Worm (Caenorhabditis elegans) whole organism, mixed stage, embryonic: ENCODE results near the gene Y70G10A.3.

ENCODE experiments used
- lsy-2 ChIP-seq: fragments of 150-350 bp; optimal IDR thresholded peaks from 2 replicates; lab custom pipeline; 2014; ENCODE audit warnings: missing biosample characterization, missing genetic modification characterization
- unc-62 ChIP-seq: fragments of 150-350 bp; optimal IDR thresholded peaks from 2 replicates; lab custom pipeline; 2014; ENCODE audit warnings: missing biosample characterization, missing genetic modification reagents, missing genetic modification characterization
- zip-8 ChIP-seq: fragments of 150-350 bp; optimal IDR thresholded peaks from 2 replicates; lab custom pipeline; 2014; ENCODE audit warnings: missing biosample characterization, missing genetic modification characterization
- ztf-11 ChIP-seq: fragments of 150-350 bp; optimal IDR thresholded peaks from 2 replicates; lab custom pipeline; 2014; ENCODE audit warnings: missing biosample characterization, missing genetic modification characterization

- no peak for TF ChIP-seq zip-8 (tag; lab: Kevin White, UChicago)
- no peak for TF ChIP-seq ztf-11 (tag; lab: Kevin White, UChicago)
- TF ChIP-seq unc-62 (GFP tag; lab: Kevin White, UChicago): no peak
- TF ChIP-seq lsy-2 (tag; lab: Kevin White, UChicago): no peak
Observed at ce11 chrIII:10253334-10253733, 14.4 kb downstream of the Y70G10A.3 start.
